Worm (Caenorhabditis elegans): ENCODE results near the gene F48G7.13.

- TF ChIP-seq ref-1 (GFP tag; conservative IDR thresholded peaks at IDR 0.05) (no peak), med-1 (GFP tag; optimal IDR thresholded peaks at IDR 0.05; ENCODE audit: insufficient read depth) (no peak), flt-1 (GFP tag; IDR thresholded peaks at IDR 0.05) (no peak), klf-2 (GFP tag; conservative IDR thresholded peaks at IDR 0.05) (no peak), T22C8.4 (GFP tag; IDR thresholded peaks at IDR 0.05) (no peak), ztf-23 (GFP tag; IDR thresholded peaks at IDR 0.05) (no peak), cog-1 (tag; optimal IDR thresholded peaks at IDR 0.05) (no peak)
Measured at ce11 chrV:617917-618316, 2.5 kb downstream of the F48G7.13 start.
